Worm (Caenorhabditis elegans) whole organism, L3 larva: ENCODE measurements around the gene F21D5.4.

Source experiments
- ama-1 ChIP-seq: fragments of 150-350 bp; optimal IDR thresholded peaks from 2 replicates; lab custom pipeline; 2018
- ceh-9 ChIP-seq: sonication (generic microtip); optimal IDR thresholded peaks from 2 replicates; lab custom pipeline; 2018; ENCODE audit warnings: missing biosample characterization, missing genetic modification characterization
- lin-39 ChIP-seq: fragments of 150-350 bp; optimal IDR thresholded peaks from 2 replicates; lab custom pipeline; 2018; ENCODE audit warnings: missing biosample characterization, missing genetic modification reagents, missing genetic modification characterization
- mdl-1 ChIP-seq: fragments of 150-350 bp; optimal IDR thresholded peaks from 2 replicates; lab custom pipeline; 2014; ENCODE audit warnings: missing biosample characterization, missing genetic modification characterization
- nfya-1 ChIP-seq: sonication (generic microtip); optimal IDR thresholded peaks from 2 replicates; lab custom pipeline; 2017; ENCODE audit warnings: missing genetic modification characterization, mild to moderate bottlenecking, missing compliant biosample characterization, antibody characterized with exemption, moderate library complexity; ENCODE audit not compliant: insufficient read depth
- nhr-11 ChIP-seq: fragments of 150-350 bp; optimal IDR thresholded peaks from 2 replicates; lab custom pipeline; 2014; ENCODE audit warnings: missing biosample characterization, missing genetic modification characterization
- nhr-12 ChIP-seq: fragments of 150-350 bp; optimal IDR thresholded peaks from 2 replicates; lab custom pipeline; 2014; ENCODE audit warnings: missing biosample characterization, missing genetic modification characterization
- nhr-76 ChIP-seq: fragments of 150-350 bp; sonication (generic microtip); optimal IDR thresholded peaks from 5 replicates; lab custom pipeline; 2014; ENCODE audit warnings: missing biosample characterization, missing genetic modification characterization
- pha-4 ChIP-seq: fragments of 150-350 bp; optimal IDR thresholded peaks from 2 replicates; lab custom pipeline; 2014; ENCODE audit warnings: missing biosample characterization, missing genetic modification reagents, missing genetic modification characterization
- pqm-1 ChIP-seq: fragments of 150-350 bp; optimal IDR thresholded peaks from 2 replicates; lab custom pipeline; 2017; ENCODE audit warnings: missing biosample characterization, missing genetic modification characterization, inconsistent platforms
- skn-1 ChIP-seq: fragments of 150-350 bp; optimal IDR thresholded peaks from 2 replicates; lab custom pipeline; 2014; ENCODE audit warnings: missing biosample characterization, missing genetic modification characterization
- tbx-2 ChIP-seq: sonication (generic microtip); optimal IDR thresholded peaks from 2 replicates; lab custom pipeline; 2016; ENCODE audit warnings: mild to moderate bottlenecking, missing genetic modification characterization, missing compliant biosample characterization
- unc-62 ChIP-seq: fragments of 150-350 bp; sonication (generic microtip); optimal IDR thresholded peaks from 4 replicates; lab custom pipeline; 2014; ENCODE audit warnings: missing biosample characterization, missing genetic modification reagents, missing genetic modification characterization
- zag-1 ChIP-seq: fragments of 150-350 bp; optimal IDR thresholded peaks from 2 replicates; lab custom pipeline; 2014; ENCODE audit warnings: missing biosample characterization, missing genetic modification characterization

ce11 chrIV:8786654-8787053 is 48.8 kb downstream of the F21D5.4 start, which contains the start of gene C33D9.8:
- peak; percentile 30 for TF ChIP-seq pha-4
- TF ChIP-seq skn-1 (tag; lab: Kevin White, UChicago): no peak
- no peak for TF ChIP-seq ceh-9 (tag; lab: Kevin White, UChicago)
- TF ChIP-seq tbx-2 (tag; lab: Kevin White, UChicago): no peak
- no peak for TF ChIP-seq pqm-1 (tag; lab: Kevin White, UChicago)
- no peak for TF ChIP-seq nhr-12 (tag; lab: Kevin White, UChicago)
- no peak for TF ChIP-seq nhr-11
- TF ChIP-seq zag-1 (tag; lab: Kevin White, UChicago): no peak
- TF ChIP-seq nfya-1 (tag; lab: Kevin White, UChicago): peak; percentile 7
- no peak for TF ChIP-seq mdl-1 (tag; lab: Kevin White, UChicago)
- no peak for TF ChIP-seq ama-1
- TF ChIP-seq nhr-76 (tag; lab: Kevin White, UChicago): no peak
- no peak for TF ChIP-seq unc-62 (GFP tag; lab: Kevin White, UChicago)
- no peak for TF ChIP-seq lin-39 (tag; lab: Kevin White, UChicago)
